Worm (Caenorhabditis elegans) whole organism, young adult: Measurements from ENCODE around the gene dop-6.

Source experiments
- F23B12.7 ChIP-seq: sonication (generic microtip); optimal IDR thresholded peaks from 2 replicates; lab custom pipeline; 2017; ENCODE audit warnings: missing genetic modification characterization, mild to moderate bottlenecking, missing compliant biosample characterization, antibody characterized with exemption, moderate library complexity; ENCODE audit not compliant: insufficient read depth
- egrh-3 ChIP-seq: fragments of 200-800 bp; sonication (Bioruptor generic); IDR thresholded peaks from 2 replicates; pipeline ENCODE4 v1.3.6; 2022; ENCODE audit warnings: missing genetic modification reagents, missing genetic modification characterization, missing compliant biosample characterization
- lin-40 ChIP-seq: sonication (generic microtip); optimal IDR thresholded peaks from 2 replicates; lab custom pipeline; 2016; ENCODE audit warnings: missing genetic modification characterization, mild to moderate bottlenecking, missing compliant biosample characterization, missing genotype, missing genetic modification reagents
- madf-10 ChIP-seq: sonication (generic microtip); optimal IDR thresholded peaks from 2 replicates; lab custom pipeline; 2016; ENCODE audit warnings: mild to moderate bottlenecking, missing genetic modification characterization, missing compliant biosample characterization
- rcor-1 ChIP-seq: fragments of 200-800 bp; sonication (Bioruptor generic); IDR thresholded peaks from 2 replicates; pipeline ENCODE4 v1.3.6; 2022; ENCODE audit warnings: missing genetic modification reagents, missing genetic modification characterization, missing compliant biosample characterization
- rpc-1 ChIP-seq, 2 experiments: fragments of 150-350 bp in 1 of 2; sonication (generic microtip) in 1 of 2; optimal IDR thresholded peaks; 2 replicates each; lab custom pipeline; 2014 to 2018; ENCODE audit warnings: missing biosample characterization in 1 of 2, missing genetic modification characterization in 1 of 2, missing genetic modification reagents in 1 of 2, missing genotype in 1 of 2
- sdz-38 ChIP-seq: sonication (generic microtip); optimal IDR thresholded peaks from 2 replicates; lab custom pipeline; 2016; ENCODE audit warnings: missing genotype, missing genetic modification characterization, missing compliant biosample characterization
- tbp1 ChIP-seq: fragments of 200-800 bp; sonication (Bioruptor generic); optimal IDR thresholded peaks from 2 replicates; lab custom pipeline; 2018; ENCODE audit warnings: mild to moderate bottlenecking, missing genetic modification characterization, missing compliant biosample characterization
- unc-130 ChIP-seq: sonication (generic microtip); optimal IDR thresholded peaks from 2 replicates; lab custom pipeline; 2016; ENCODE audit warnings: missing genetic modification reagents, missing genetic modification characterization, missing compliant biosample characterization

DNA sequence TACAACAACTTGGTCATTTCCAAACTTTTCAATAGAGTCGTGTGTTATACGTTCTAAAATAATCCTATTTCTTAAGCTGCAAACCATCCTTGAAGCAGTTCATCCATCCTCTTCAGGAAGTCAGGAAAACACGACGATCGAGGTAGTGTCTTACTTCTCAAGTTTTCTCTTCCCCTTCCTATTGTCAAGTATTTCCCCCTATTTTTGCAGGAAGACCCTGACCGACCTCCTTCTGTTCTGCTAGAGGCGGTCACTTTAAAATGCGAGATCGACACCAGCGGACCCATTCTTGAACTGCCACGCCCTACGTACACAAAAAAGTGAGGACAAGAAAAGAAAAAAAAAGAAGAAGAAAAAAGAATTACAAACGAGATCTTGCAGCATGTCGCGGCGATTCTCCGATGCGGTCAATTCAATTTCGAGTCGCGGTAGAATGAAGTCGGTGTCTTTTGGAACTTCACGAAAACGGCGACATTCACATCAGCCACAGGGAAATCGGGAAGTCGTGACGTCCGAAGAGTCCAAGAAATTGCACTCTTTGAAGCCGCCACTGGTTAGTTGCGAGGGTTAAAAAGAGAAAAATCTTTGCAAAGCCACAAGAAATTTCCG, 2.3 kb downstream of the dop-6 start:
- TF ChIP-seq sdz-38 (tag; lab: Kevin White, UChicago) (no peak), madf-10 (tag; lab: Kevin White, UChicago) (no peak), lin-40 (no peak), tbp1 (GFP tag; lab: Kevin White, UChicago) (no peak), rpc-1 (optimal IDR thresholded peaks at IDR 0.05; lab: Kevin White, UChicago) (no peak), rpc-1 (tag; optimal IDR thresholded peaks at IDR 0.05; lab: Kevin White, UChicago) (no peak), unc-130 (no peak), rcor-1 (GFP tag; lab: Robert Waterston, UW) (no peak), F23B12.7 (tag; lab: Kevin White, UChicago) (no peak), egrh-3 (no peak)
